Worm (Caenorhabditis elegans) whole organism, young adult: ENCODE measurements around the gene gos-28.
"Not testable (repeated sequence)": the region's sequence is repeated elsewhere in the genome, so short reads cannot be mapped to it uniquely, and the experiment has no call there.

Source experiments
- B0261.1 ChIP-seq: sonication (generic microtip); optimal IDR thresholded peaks from 2 replicates; lab custom pipeline; 2016; ENCODE audit warnings: mild to moderate bottlenecking, missing genetic modification characterization, moderate library complexity, missing compliant biosample characterization
- F10E7.11 ChIP-seq: sonication (generic microtip); optimal IDR thresholded peaks from 2 replicates; lab custom pipeline; 2017; ENCODE audit warnings: mild to moderate bottlenecking, missing genetic modification characterization, moderate library complexity, missing compliant biosample characterization
- F33H1.4 ChIP-seq: fragments of 200-800 bp; sonication (Bioruptor generic); IDR thresholded peaks from 2 replicates; pipeline ENCODE4 v1.3.6; 2022; ENCODE audit warnings: missing genetic modification reagents, missing genetic modification characterization, missing compliant biosample characterization
- F37B4.10 ChIP-seq: fragments of 200-800 bp; sonication (Bioruptor generic); IDR thresholded peaks from 2 replicates; pipeline ENCODE4 v1.3.6; 2022; ENCODE audit warnings: missing genetic modification characterization, missing compliant biosample characterization
- K11D2.4 ChIP-seq: fragments of 200-800 bp; sonication (Bioruptor generic); IDR thresholded peaks from 2 replicates; pipeline ENCODE4 v1.3.6; 2022; ENCODE audit warnings: missing genetic modification reagents, missing genetic modification characterization, missing compliant biosample characterization
- T07F8.4 ChIP-seq: sonication (generic microtip); optimal IDR thresholded peaks from 2 replicates; lab custom pipeline; 2016; ENCODE audit warnings: mild to moderate bottlenecking, missing genetic modification characterization, moderate library complexity, missing compliant biosample characterization
- Y53F4B.3 ChIP-seq: fragments of 200-800 bp; sonication (Bioruptor generic); IDR thresholded peaks from 2 replicates; pipeline ENCODE4 v1.3.6; 2022; ENCODE audit warnings: missing genetic modification reagents, missing genetic modification characterization, missing compliant biosample characterization
- Y53G8AR.9 ChIP-seq: fragments of 200-800 bp; sonication (Bioruptor generic); conservative IDR thresholded peaks from 2 replicates; pipeline ENCODE4 v1.3.6; 2022; ENCODE audit warnings: missing genetic modification reagents, missing genetic modification characterization, missing compliant biosample characterization
- Y79H2A.3 ChIP-seq: fragments of 200-800 bp; sonication (Bioruptor generic); conservative IDR thresholded peaks from 2 replicates; pipeline ENCODE4 v1.3.6; 2022; ENCODE audit warnings: missing genetic modification reagents, missing genetic modification characterization, missing compliant biosample characterization
- Y95B8A.8 ChIP-seq: fragments of 200-800 bp; sonication (Bioruptor generic); IDR thresholded peaks from 2 replicates; pipeline ENCODE4 v1.3.6; 2022; ENCODE audit warnings: missing genetic modification reagents, missing genetic modification characterization, missing compliant biosample characterization
- ZK185.1 ChIP-seq: sonication (generic microtip); optimal IDR thresholded peaks from 2 replicates; lab custom pipeline; 2016; ENCODE audit warnings: mild to moderate bottlenecking, missing genetic modification characterization, missing compliant biosample characterization; ENCODE audit not compliant: poor library complexity, severe bottlenecking
- atf-7 ChIP-seq: sonication (generic microtip); optimal IDR thresholded peaks from 2 replicates; lab custom pipeline; 2017; ENCODE audit warnings: mild to moderate bottlenecking, missing genetic modification characterization, missing compliant biosample characterization
- attf-5 ChIP-seq: fragments of 200-800 bp; sonication (Bioruptor generic); optimal IDR thresholded peaks from 2 replicates; lab custom pipeline; 2018; ENCODE audit warnings: mild to moderate bottlenecking, missing genetic modification characterization, missing compliant biosample characterization
- attf-6 ChIP-seq: fragments of 200-800 bp; sonication (Bioruptor generic); IDR thresholded peaks from 2 replicates; pipeline ENCODE4 v1.3.6; 2022; ENCODE audit warnings: missing genetic modification reagents, missing genetic modification characterization, missing compliant biosample characterization
- cebp-1 ChIP-seq, 2 experiments: fragments of 200-800 bp in 1 of 2; sonication (Bioruptor generic) in 1 of 2; sonication (generic microtip) in 1 of 2; IDR thresholded peaks in 1 of 2; optimal IDR thresholded peaks in 1 of 2; 2 replicates each; pipeline versions ENCODE4 v1.3.6 to Lab custom; 2017 to 2022; ENCODE audit warnings: missing compliant biosample characterization in 2 of 2, missing genetic modification characterization in 2 of 2, mild to moderate bottlenecking in 1 of 2, missing genetic modification reagents in 1 of 2, moderate library complexity in 1 of 2
- ceh-27 ChIP-seq: fragments of 200-800 bp; sonication (Bioruptor generic); optimal IDR thresholded peaks from 2 replicates; lab custom pipeline; 2018; ENCODE audit warnings: mild to moderate bottlenecking, missing genetic modification characterization, moderate library complexity, missing compliant biosample characterization
- ceh-58 ChIP-seq: fragments of 200-800 bp; sonication (Bioruptor generic); IDR thresholded peaks from 2 replicates; pipeline ENCODE4 v1.3.6; 2022; ENCODE audit warnings: missing genetic modification characterization, missing compliant biosample characterization
- ceh-79 ChIP-seq: sonication (generic microtip); optimal IDR thresholded peaks from 2 replicates; lab custom pipeline; 2017; ENCODE audit warnings: mild to moderate bottlenecking, missing genetic modification characterization, missing compliant biosample characterization
- ceh-91 ChIP-seq: fragments of 200-800 bp; sonication (Bioruptor generic); IDR thresholded peaks from 2 replicates; pipeline ENCODE4 v1.3.6; 2022; ENCODE audit warnings: missing genetic modification reagents, missing genetic modification characterization, missing compliant biosample characterization
- chd-7 ChIP-seq: sonication (generic microtip); optimal IDR thresholded peaks from 2 replicates; lab custom pipeline; 2016; ENCODE audit warnings: mild to moderate bottlenecking, missing genetic modification characterization, moderate library complexity, missing compliant biosample characterization
- die-1 ChIP-seq: sonication (generic microtip); optimal IDR thresholded peaks from 2 replicates; lab custom pipeline; 2016; ENCODE audit warnings: missing genotype, mild to moderate bottlenecking, missing genetic modification characterization, missing compliant biosample characterization
- dox-1 ChIP-seq: fragments of 200-800 bp; sonication (Bioruptor generic); IDR thresholded peaks from 2 replicates; pipeline ENCODE4 v1.3.6; 2022; ENCODE audit warnings: missing genetic modification reagents, missing genetic modification characterization, missing compliant biosample characterization
- ekl-4 ChIP-seq: fragments of 200-800 bp; sonication (Bioruptor generic); IDR thresholded peaks from 2 replicates; pipeline ENCODE4 v1.3.6; 2022; ENCODE audit warnings: missing genetic modification reagents, missing genetic modification characterization, missing compliant biosample characterization
- hmg-1.2 ChIP-seq: fragments of 200-800 bp; sonication (Bioruptor generic); IDR thresholded peaks from 2 replicates; pipeline ENCODE4 v1.3.6; 2022; ENCODE audit warnings: missing genetic modification reagents, missing genetic modification characterization, missing compliant biosample characterization
- lin-26 ChIP-seq: fragments of 200-800 bp; sonication (Bioruptor generic); IDR thresholded peaks from 2 replicates; pipeline ENCODE4 v1.3.6; 2022; ENCODE audit warnings: missing genetic modification reagents, missing genetic modification characterization, missing compliant biosample characterization
- lin-35 ChIP-seq, 3 experiments: fragments of 150-350 bp in 2 of 3; sonication (generic microtip) in 1 of 3; optimal IDR thresholded peaks; 2 replicates each; lab custom pipeline; 2014 to 2018; ENCODE audit warnings: missing biosample characterization in 3 of 3, missing genetic modification characterization in 3 of 3, missing genetic modification reagents in 3 of 3
- lir-1 ChIP-seq: fragments of 200-800 bp; sonication (Bioruptor generic); conservative IDR thresholded peaks from 2 replicates; pipeline ENCODE4 v1.3.6; 2022; ENCODE audit warnings: missing genetic modification reagents, missing genetic modification characterization, missing compliant biosample characterization
- madf-3 ChIP-seq: fragments of 200-800 bp; sonication (Bioruptor generic); IDR thresholded peaks from 2 replicates; pipeline ENCODE4 v1.3.6; 2022; ENCODE audit warnings: missing genetic modification reagents, missing genetic modification characterization, missing compliant biosample characterization
- mcd-1 ChIP-seq: fragments of 200-800 bp; sonication (Bioruptor generic); IDR thresholded peaks from 2 replicates; pipeline ENCODE4 v1.3.6; 2022; ENCODE audit warnings: missing genetic modification reagents, missing genetic modification characterization, missing compliant biosample characterization
- nfya-1 ChIP-seq: sonication (generic microtip); optimal IDR thresholded peaks from 2 replicates; lab custom pipeline; 2017; ENCODE audit warnings: antibody characterized with exemption, missing compliant biosample characterization, missing genetic modification characterization, borderline replicate concordance; ENCODE audit not compliant: insufficient read depth
- nfyb-1 ChIP-seq: fragments of 200-800 bp; sonication (Bioruptor generic); IDR thresholded peaks from 2 replicates; pipeline ENCODE4 v1.3.6; 2022; ENCODE audit warnings: missing genetic modification reagents, missing genetic modification characterization, missing compliant biosample characterization
- nhr-80 ChIP-seq: sonication (generic microtip); optimal IDR thresholded peaks from 2 replicates; lab custom pipeline; 2016; ENCODE audit warnings: missing genetic modification characterization, missing compliant biosample characterization
- pbrm-1 ChIP-seq: fragments of 200-800 bp; sonication (Bioruptor generic); IDR thresholded peaks from 2 replicates; pipeline ENCODE4 v1.3.6; 2022; ENCODE audit warnings: missing genetic modification reagents, missing genetic modification characterization, missing compliant biosample characterization
- snpc-1.1 ChIP-seq: sonication (generic microtip); optimal IDR thresholded peaks from 2 replicates; lab custom pipeline; 2017; ENCODE audit warnings: missing genetic modification characterization, mild to moderate bottlenecking, missing compliant biosample characterization, antibody characterized with exemption, moderate library complexity, missing genotype, missing genetic modification reagents; ENCODE audit not compliant: insufficient read depth
- snpc-4 ChIP-seq, 5 experiments: fragments of 150-350 bp in 1 of 5; sonication (generic microtip) in 4 of 5; optimal IDR thresholded peaks; 2 replicates each; lab custom pipeline; 2014 to 2018; ENCODE audit warnings: missing genetic modification characterization in 5 of 5, missing biosample characterization in 3 of 5, antibody characterized with exemption in 2 of 5, mild to moderate bottlenecking in 2 of 5, missing compliant biosample characterization in 2 of 5, missing genotype in 2 of 5, moderate library complexity in 2 of 5, missing genetic modification reagents in 1 of 5
- somi-1 ChIP-seq: fragments of 200-800 bp; sonication (Bioruptor generic); optimal IDR thresholded peaks from 2 replicates; lab custom pipeline; 2018; ENCODE audit warnings: mild to moderate bottlenecking, missing genetic modification characterization, missing compliant biosample characterization
- zfh-2 ChIP-seq: fragments of 200-800 bp; sonication (Bioruptor generic); conservative IDR thresholded peaks from 2 replicates; pipeline ENCODE4 v1.3.6; 2022; ENCODE audit warnings: missing genetic modification reagents, missing genetic modification characterization, missing compliant biosample characterization
- ztf-18 ChIP-seq: sonication (generic microtip); optimal IDR thresholded peaks from 2 replicates; lab custom pipeline; 2016; ENCODE audit warnings: missing genotype, mild to moderate bottlenecking, missing genetic modification characterization, missing compliant biosample characterization
- ztf-25 ChIP-seq: fragments of 200-800 bp; sonication (Bioruptor generic); IDR thresholded peaks from 2 replicates; pipeline ENCODE4 v1.3.6; 2022; ENCODE audit warnings: missing genetic modification reagents, missing genetic modification characterization, missing compliant biosample characterization
- ztf-3 ChIP-seq: fragments of 200-800 bp; sonication (Bioruptor generic); optimal IDR thresholded peaks from 2 replicates; lab custom pipeline; 2018; ENCODE audit warnings: mild to moderate bottlenecking, missing genetic modification characterization, missing compliant biosample characterization

gos-28 gene

DNA sequence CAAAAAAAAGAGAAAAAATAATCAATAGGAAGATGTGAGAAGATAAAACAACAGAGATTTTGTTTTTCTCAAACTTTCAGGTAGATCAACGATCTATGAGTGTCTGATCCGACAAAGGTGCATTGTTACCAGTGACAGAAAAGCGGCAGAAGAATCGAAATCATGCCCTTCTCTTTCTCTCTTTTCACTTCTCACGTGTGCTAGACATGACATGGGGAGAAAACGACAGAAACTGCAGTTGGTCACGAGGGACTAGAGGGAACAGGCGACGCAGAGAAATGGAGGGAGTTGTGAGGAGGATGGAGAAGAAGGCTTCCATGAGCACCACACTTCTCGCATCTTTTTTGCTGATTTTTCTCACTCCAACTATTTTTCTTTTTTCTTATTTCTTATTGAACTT lies 13.8 kb downstream of the gos-28 start, which contains the start of gene F56C9.10 (continued):
- TF ChIP-seq lir-1 (GFP tag; lab: Robert Waterston, UW), result no peak
- TF ChIP-seq cebp-1 (GFP tag; IDR thresholded peaks at IDR 0.05; lab: Robert Waterston, UW), result peak; percentile 78
- peak; percentile 86 for TF ChIP-seq cebp-1 (tag; optimal IDR thresholded peaks at IDR 0.05; lab: Kevin White, UChicago)
- no peak for TF ChIP-seq ztf-25 (GFP tag; lab: Robert Waterston, UW)
- no peak for TF ChIP-seq attf-6 (GFP tag; lab: Robert Waterston, UW)
- TF ChIP-seq T07F8.4 (tag; lab: Kevin White, UChicago), result no peak
- peak; percentile 54; the same call in 1 of the 2 replicates for TF ChIP-seq dox-1 (GFP tag; lab: Robert Waterston, UW)
- TF ChIP-seq ekl-4 (GFP tag; lab: Robert Waterston, UW), result peak; percentile 71; the same call in 1 of the 2 replicates
- peak; percentile 83 for TF ChIP-seq ceh-27
- TF ChIP-seq madf-3, result peak; percentile 77; the same call in 1 of the 2 replicates
- peak; percentile 16 for TF ChIP-seq ztf-18 (tag; lab: Kevin White, UChicago)
- no peak for TF ChIP-seq B0261.1
- TF ChIP-seq K11D2.4 (GFP tag; lab: Robert Waterston, UW), result 0 out of 2 replicates have a peak, but pooled peaks have one; percentile 35
- TF ChIP-seq ztf-3, result peak; percentile 42
- no peak for TF ChIP-seq F37B4.10 (GFP tag; lab: Robert Waterston, UW)
- peak; percentile 53 for TF ChIP-seq ZK185.1 (tag; lab: Kevin White, UChicago)
- no peak for TF ChIP-seq ceh-58 (GFP tag; lab: Robert Waterston, UW)
- TF ChIP-seq chd-7, result peak; percentile 82
- TF ChIP-seq lin-35 (GFP tag; optimal IDR thresholded peaks at IDR 0.05; lab: Kevin White, UChicago), result peak in 1 of 3 experiments; percentile 27
- TF ChIP-seq attf-5 (GFP tag; lab: Kevin White, UChicago), result peak; percentile 86
- no peak for TF ChIP-seq Y53F4B.3 (GFP tag; lab: Robert Waterston, UW)
- no peak for TF ChIP-seq Y79H2A.3
- no peak for TF ChIP-seq ceh-79 (tag; lab: Kevin White, UChicago)
- no peak for TF ChIP-seq F10E7.11 (tag; lab: Kevin White, UChicago)
- no peak for TF ChIP-seq snpc-4 (GFP tag; optimal IDR thresholded peaks at IDR 0.05; lab: Kevin White, UChicago)
- peak; percentile 51 to 60 (median 54) for TF ChIP-seq snpc-4 (tag; optimal IDR thresholded peaks at IDR 0.05; lab: Kevin White, UChicago)
- TF ChIP-seq atf-7 (tag; lab: Kevin White, UChicago), result peak; percentile 72
- TF ChIP-seq hmg-1.2 (GFP tag; lab: Robert Waterston, UW), result peak; percentile 50; the same call in 1 of the 2 replicates
- TF ChIP-seq Y53G8AR.9 (GFP tag; lab: Robert Waterston, UW), result peak; percentile 56; the same call in 1 of the 2 replicates
- peak; percentile 61 for TF ChIP-seq lin-26 (GFP tag; lab: Robert Waterston, UW)
- TF ChIP-seq somi-1 (GFP tag; lab: Kevin White, UChicago), result peak; percentile 95
- TF ChIP-seq zfh-2 (GFP tag; lab: Robert Waterston, UW), result peak; percentile 75
- TF ChIP-seq ceh-91 (GFP tag; lab: Robert Waterston, UW), result no peak
- TF ChIP-seq die-1 (tag; lab: Kevin White, UChicago), result peak; percentile 34
- peak; percentile 79 for TF ChIP-seq pbrm-1 (GFP tag; lab: Robert Waterston, UW)
- no peak for TF ChIP-seq nfya-1
- peak; percentile 41 for TF ChIP-seq F33H1.4 (GFP tag; lab: Robert Waterston, UW)

DNA sequence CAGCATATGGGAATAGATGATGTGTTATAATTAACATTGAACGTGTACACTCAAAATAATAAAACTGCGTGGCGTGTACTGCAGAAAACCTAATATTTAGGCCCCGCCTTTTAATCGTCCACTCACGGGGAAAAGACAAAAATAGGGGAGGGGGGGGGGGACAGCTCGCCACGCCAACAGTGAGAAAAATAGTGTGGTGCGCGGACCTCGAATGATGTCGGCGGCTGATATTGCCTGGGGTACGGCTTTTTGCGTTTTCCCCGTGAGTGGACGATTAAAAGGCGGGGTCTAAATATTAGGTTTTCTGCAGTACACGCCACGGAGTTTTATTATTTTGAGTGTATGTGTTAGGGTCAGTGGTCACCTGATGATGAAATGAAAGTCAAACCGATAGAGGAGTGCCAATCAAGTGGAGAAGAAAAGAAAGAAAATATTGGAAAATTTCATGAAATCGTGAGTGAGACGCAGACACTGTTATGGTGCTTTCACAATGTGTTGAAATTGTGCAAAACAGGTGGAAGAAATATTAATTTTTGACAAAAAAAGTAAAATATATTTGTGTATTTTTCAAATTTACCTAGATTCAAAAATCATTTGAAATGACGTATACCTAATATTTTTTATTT lies 15.0 kb downstream of the gos-28 start:
- peak; percentile 31; the same call in 1 of the 2 replicates for TF ChIP-seq mcd-1
- peak; percentile 23; the same call in 1 of the 2 replicates for TF ChIP-seq attf-6 (GFP tag; lab: Robert Waterston, UW)
- peak; percentile 21 for TF ChIP-seq nhr-80
- peak; percentile 48; the same call in 1 of the 2 replicates for TF ChIP-seq Y53G8AR.9 (GFP tag; lab: Robert Waterston, UW)
- 0 out of 2 replicates have a peak, but pooled peaks have one; percentile 47 for TF ChIP-seq Y95B8A.8
- peak; percentile 19 for TF ChIP-seq snpc-1.1 (tag; lab: Kevin White, UChicago)
- peak; percentile 66; the same call in 1 of the 2 replicates for TF ChIP-seq cebp-1 (GFP tag; IDR thresholded peaks at IDR 0.05; lab: Robert Waterston, UW)
- TF ChIP-seq cebp-1 (tag; optimal IDR thresholded peaks at IDR 0.05; lab: Kevin White, UChicago), result peak; percentile 83
- TF ChIP-seq snpc-4 (GFP tag; optimal IDR thresholded peaks at IDR 0.05; lab: Kevin White, UChicago), result not testable (repeated sequence)
- TF ChIP-seq snpc-4 (tag; optimal IDR thresholded peaks at IDR 0.05; lab: Kevin White, UChicago), result peak in 3 of 4 experiments; percentile 52 to 71 (median 69)
- 0 out of 2 replicates have a peak, but pooled peaks have one; percentile 31 for TF ChIP-seq ekl-4 (GFP tag; lab: Robert Waterston, UW)
- TF ChIP-seq nfyb-1 (GFP tag; lab: Robert Waterston, UW), result peak; percentile 44; the same call in 1 of the 2 replicates
- TF ChIP-seq hmg-1.2 (GFP tag; lab: Robert Waterston, UW), result peak; percentile 76
- TF ChIP-seq pbrm-1 (GFP tag; lab: Robert Waterston, UW), result 0 out of 2 replicates have a peak, but pooled peaks have one; percentile 12
